Worm (Caenorhabditis elegans) whole organism, L2 larva: Measurements from ENCODE around the gene cup-14.

Source experiments
- C34F6.9 ChIP-seq: fragments of 150-350 bp; optimal IDR thresholded peaks from 2 replicates; lab custom pipeline; 2014; ENCODE audit warnings: missing biosample characterization, missing genetic modification characterization
- F13H6.1 ChIP-seq: sonication (generic microtip); optimal IDR thresholded peaks from 2 replicates; lab custom pipeline; 2016; ENCODE audit warnings: missing genetic modification characterization, missing compliant biosample characterization
- R02D3.7 ChIP-seq: fragments of 150-350 bp; optimal IDR thresholded peaks from 2 replicates; lab custom pipeline; 2014; ENCODE audit warnings: missing biosample characterization, missing genetic modification characterization
- Y55F3AM.14 ChIP-seq: fragments of 200-800 bp; sonication (Bioruptor generic); optimal IDR thresholded peaks from 2 replicates; lab custom pipeline; 2018; ENCODE audit warnings: mild to moderate bottlenecking, missing genetic modification characterization, missing compliant biosample characterization
- ZK546.5 ChIP-seq: sonication (generic microtip); optimal IDR thresholded peaks from 2 replicates; lab custom pipeline; 2017; ENCODE audit warnings: missing biosample characterization, missing genetic modification characterization
- alr-1 ChIP-seq: fragments of 150-350 bp; optimal IDR thresholded peaks from 2 replicates; lab custom pipeline; 2014; ENCODE audit warnings: missing biosample characterization, missing genetic modification characterization
- aly-2 ChIP-seq: fragments of 150-350 bp; optimal IDR thresholded peaks from 2 replicates; lab custom pipeline; 2014; ENCODE audit warnings: missing biosample characterization, missing genetic modification characterization
- ama-1 ChIP-seq: fragments of 150-350 bp; optimal IDR thresholded peaks from 2 replicates; lab custom pipeline; 2018; ENCODE audit warnings: inconsistent platforms
- blmp-1 ChIP-seq: sonication (generic microtip); optimal IDR thresholded peaks from 2 replicates; lab custom pipeline; 2017; ENCODE audit warnings: missing genetic modification characterization, mild to moderate bottlenecking, missing compliant biosample characterization, antibody characterized with exemption, moderate library complexity; ENCODE audit not compliant: insufficient read depth
- ceh-16 ChIP-seq: fragments of 150-350 bp; optimal IDR thresholded peaks from 2 replicates; lab custom pipeline; 2014; ENCODE audit warnings: missing biosample characterization, missing genetic modification characterization
- ceh-82 ChIP-seq: fragments of 150-350 bp; optimal IDR thresholded peaks from 2 replicates; lab custom pipeline; 2014; ENCODE audit warnings: missing biosample characterization, missing genetic modification characterization
- crh-2 ChIP-seq: sonication (generic microtip); optimal IDR thresholded peaks from 2 replicates; lab custom pipeline; 2017; ENCODE audit warnings: missing biosample characterization, missing genetic modification characterization
- dmd-4 ChIP-seq: sonication (generic microtip); optimal IDR thresholded peaks from 2 replicates; lab custom pipeline; 2017; ENCODE audit warnings: missing biosample characterization, missing genetic modification characterization
- egl-27 ChIP-seq: sonication (generic microtip); optimal IDR thresholded peaks from 3 replicates; lab custom pipeline; 2017; ENCODE audit warnings: missing biosample characterization, missing genetic modification reagents, missing genetic modification characterization
- fos-1 ChIP-seq: fragments of 150-350 bp; optimal IDR thresholded peaks from 2 replicates; lab custom pipeline; 2014; ENCODE audit warnings: missing biosample characterization, missing genetic modification characterization
- gmeb-1 ChIP-seq: fragments of 150-350 bp; optimal IDR thresholded peaks from 2 replicates; lab custom pipeline; 2014; ENCODE audit warnings: missing biosample characterization, missing genetic modification characterization
- lin-11 ChIP-seq: fragments of 150-350 bp; sonication (generic microtip); optimal IDR thresholded peaks from 2 replicates; lab custom pipeline; 2014; ENCODE audit warnings: missing biosample characterization, missing genetic modification characterization, inconsistent platforms, mixed read lengths
- lin-13 ChIP-seq: fragments of 150-350 bp; optimal IDR thresholded peaks from 2 replicates; lab custom pipeline; 2014; ENCODE audit warnings: missing biosample characterization, missing genetic modification reagents, missing genetic modification characterization
- mab-5 ChIP-seq: fragments of 150-350 bp; optimal IDR thresholded peaks from 2 replicates; lab custom pipeline; 2014; ENCODE audit warnings: missing biosample characterization, missing genetic modification characterization
- mbf-1 ChIP-seq: sonication (generic microtip); optimal IDR thresholded peaks from 2 replicates; lab custom pipeline; 2017; ENCODE audit warnings: missing biosample characterization, missing genetic modification characterization
- mdl-1 ChIP-seq, 2 experiments: fragments of 150-350 bp in 1 of 2; sonication (generic microtip) in 1 of 2; optimal IDR thresholded peaks; 2 replicates each; lab custom pipeline; 2017; ENCODE audit warnings: missing biosample characterization in 2 of 2, missing genetic modification characterization in 2 of 2
- nhr-10 ChIP-seq: sonication (generic microtip); optimal IDR thresholded peaks from 2 replicates; lab custom pipeline; 2017; ENCODE audit warnings: missing biosample characterization, missing genetic modification characterization
- nhr-129 ChIP-seq: fragments of 150-350 bp; optimal IDR thresholded peaks from 2 replicates; lab custom pipeline; 2014; ENCODE audit warnings: missing biosample characterization, missing genetic modification characterization
- nhr-23 ChIP-seq: fragments of 150-350 bp; optimal IDR thresholded peaks from 2 replicates; lab custom pipeline; 2014; ENCODE audit warnings: missing biosample characterization, missing genetic modification reagents, missing genetic modification characterization
- nhr-237 ChIP-seq: fragments of 150-350 bp; optimal IDR thresholded peaks from 2 replicates; lab custom pipeline; 2014; ENCODE audit warnings: missing biosample characterization, missing genetic modification characterization
- nhr-25 ChIP-seq: fragments of 150-350 bp; sonication (generic microtip); optimal IDR thresholded peaks from 3 replicates; lab custom pipeline; 2014; ENCODE audit warnings: missing biosample characterization, missing genetic modification characterization
- nhr-6 ChIP-seq: fragments of 150-350 bp; optimal IDR thresholded peaks from 2 replicates; lab custom pipeline; 2014; ENCODE audit warnings: missing biosample characterization, missing genetic modification characterization
- nhr-77 ChIP-seq: fragments of 150-350 bp; optimal IDR thresholded peaks from 2 replicates; lab custom pipeline; 2014; ENCODE audit warnings: missing biosample characterization, missing genetic modification characterization
- peb-1 ChIP-seq: fragments of 150-350 bp; optimal IDR thresholded peaks from 2 replicates; lab custom pipeline; 2014; ENCODE audit warnings: missing biosample characterization, missing genetic modification characterization
- sma-3 ChIP-seq: sonication (generic microtip); optimal IDR thresholded peaks from 2 replicates; lab custom pipeline; 2016; ENCODE audit warnings: missing genetic modification reagents, missing genetic modification characterization, missing compliant biosample characterization
- sma-9 ChIP-seq, 2 experiments: fragments of 150-350 bp in 1 of 2; sonication (generic microtip) in 1 of 2; optimal IDR thresholded peaks; 2 replicates each; lab custom pipeline; 2014 to 2016; ENCODE audit warnings: missing genetic modification characterization in 2 of 2, mild to moderate bottlenecking in 1 of 2, missing biosample characterization in 1 of 2, missing compliant biosample characterization in 1 of 2, missing genetic modification reagents in 1 of 2, moderate library complexity in 1 of 2
- snpc-4 ChIP-seq: fragments of 150-350 bp; optimal IDR thresholded peaks from 2 replicates; lab custom pipeline; 2014; ENCODE audit warnings: missing biosample characterization, missing genetic modification characterization
- unc-39 ChIP-seq: fragments of 150-350 bp; optimal IDR thresholded peaks from 2 replicates; lab custom pipeline; 2014; ENCODE audit warnings: missing biosample characterization, missing genetic modification characterization
- unc-62 ChIP-seq: fragments of 150-350 bp; optimal IDR thresholded peaks from 2 replicates; lab custom pipeline; 2014; ENCODE audit warnings: missing biosample characterization, missing genetic modification reagents, missing genetic modification characterization
- ztf-1 ChIP-seq: fragments of 200-800 bp; sonication (Bioruptor generic); conservative IDR thresholded peaks from 2 replicates; pipeline ENCODE4 v1.3.6; 2022; ENCODE audit warnings: missing genetic modification characterization, missing compliant biosample characterization
- ztf-4 ChIP-seq: fragments of 150-350 bp; optimal IDR thresholded peaks from 2 replicates; lab custom pipeline; 2014; ENCODE audit warnings: missing biosample characterization, missing genetic modification characterization

The cup-14 gene

DNA sequence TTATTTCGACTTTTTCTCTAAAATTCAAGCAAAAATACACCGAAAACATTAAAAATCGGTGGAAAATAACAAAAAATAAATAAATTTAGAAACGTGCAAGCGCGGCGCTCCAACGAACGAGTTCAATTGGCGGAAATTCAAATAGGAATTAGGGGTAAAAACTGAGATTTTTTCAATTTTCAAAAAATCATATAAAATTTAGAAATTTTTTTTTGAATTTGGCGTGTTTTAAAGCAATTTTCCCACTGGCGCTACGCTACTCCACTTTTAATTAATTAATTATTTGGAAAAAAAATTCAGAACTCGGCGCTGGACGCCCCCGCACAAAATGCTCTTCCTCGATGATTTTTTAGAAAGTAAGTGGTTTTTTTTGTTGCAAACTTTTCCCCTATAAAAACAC is 3.7 kb upstream of the cup-14 start, which contains the start of gene ing-3:
Gene ing-3, plus strand, starts transcription at position 301 of the 400 bp plus-strand sequence.
- TF ChIP-seq nhr-25 (tag; lab: Kevin White, UChicago), result no peak
- TF ChIP-seq R02D3.7 (tag; lab: Kevin White, UChicago), result no peak
- TF ChIP-seq nhr-77 (tag; lab: Kevin White, UChicago), result no peak
- TF ChIP-seq unc-39 (tag; lab: Kevin White, UChicago), result no peak
- TF ChIP-seq sma-9 (GFP tag; optimal IDR thresholded peaks at IDR 0.05; lab: Kevin White, UChicago), result no peak
- no peak for TF ChIP-seq sma-9 (tag; optimal IDR thresholded peaks at IDR 0.05; lab: Kevin White, UChicago)
- no peak for TF ChIP-seq nhr-10 (tag; lab: Kevin White, UChicago)
- no peak for TF ChIP-seq ama-1 (lab: Kevin White, UChicago)
- TF ChIP-seq gmeb-1 (tag; lab: Kevin White, UChicago), result no peak
- TF ChIP-seq nhr-23 (tag; lab: Kevin White, UChicago), result no peak

DNA sequence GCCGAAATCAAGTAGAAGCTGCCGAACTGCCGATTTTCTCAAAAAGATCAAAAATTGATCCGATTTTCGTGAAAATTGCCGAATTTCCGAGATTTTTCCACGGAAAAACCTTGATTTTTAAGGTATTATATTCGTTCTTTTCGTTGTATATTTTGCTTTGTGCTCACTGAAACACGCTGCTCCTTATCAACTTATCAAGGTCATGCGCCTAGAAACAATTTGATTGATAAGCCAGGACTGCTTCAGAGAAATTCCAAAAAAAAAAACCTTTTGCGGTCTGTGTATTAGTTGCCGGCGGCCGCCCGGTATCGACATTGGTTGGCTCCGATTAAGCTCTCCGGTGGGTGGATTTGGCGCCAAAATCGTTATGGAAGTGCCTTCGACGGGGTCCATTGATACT is 9.6 kb downstream of the cup-14 start:
- TF ChIP-seq fos-1 (tag; lab: Kevin White, UChicago) (peak; percentile 37), nhr-23 (tag; lab: Kevin White, UChicago) (no peak)

DNA sequence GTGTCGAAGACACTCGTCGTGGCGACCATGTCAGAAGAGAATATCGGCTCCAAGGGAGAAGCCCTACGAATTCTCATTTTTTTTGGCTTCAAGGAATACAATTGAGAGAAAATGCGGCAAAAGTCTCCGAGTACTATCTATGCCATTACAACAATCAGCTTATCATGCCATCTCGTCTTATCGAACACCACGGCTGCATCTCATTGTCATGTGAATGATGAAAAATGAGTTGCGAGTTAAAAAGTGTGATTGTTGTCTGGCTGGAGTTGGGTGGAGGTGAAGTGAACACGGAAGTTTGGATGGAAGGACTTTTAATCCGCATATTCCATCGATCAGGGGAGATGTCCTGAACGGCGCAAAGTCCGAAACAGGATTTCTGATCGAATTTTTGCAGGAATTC is 11.1 kb downstream of the cup-14 start:
- TF ChIP-seq gmeb-1 (tag; lab: Kevin White, UChicago) (no peak), dmd-4 (no peak), peb-1 (no peak), nhr-25 (tag; lab: Kevin White, UChicago) (no peak), ceh-16 (tag; lab: Kevin White, UChicago) (no peak), mdl-1 (tag; optimal IDR thresholded peaks at IDR 0.05; lab: Kevin White, UChicago) (no peak), ama-1 (lab: Kevin White, UChicago) (no peak), nhr-10 (tag; lab: Kevin White, UChicago) (no peak), mab-5 (no peak), ztf-1 (GFP tag; lab: Robert Waterston, UW) (no peak), nhr-129 (tag; lab: Kevin White, UChicago) (no peak), aly-2 (tag; lab: Kevin White, UChicago) (no peak), fos-1 (tag; lab: Kevin White, UChicago) (peak; percentile 86), crh-2 (tag; lab: Kevin White, UChicago) (peak; percentile 24), snpc-4 (tag; lab: Kevin White, UChicago) (no peak), egl-27 (tag; lab: Kevin White, UChicago) (no peak)

DNA sequence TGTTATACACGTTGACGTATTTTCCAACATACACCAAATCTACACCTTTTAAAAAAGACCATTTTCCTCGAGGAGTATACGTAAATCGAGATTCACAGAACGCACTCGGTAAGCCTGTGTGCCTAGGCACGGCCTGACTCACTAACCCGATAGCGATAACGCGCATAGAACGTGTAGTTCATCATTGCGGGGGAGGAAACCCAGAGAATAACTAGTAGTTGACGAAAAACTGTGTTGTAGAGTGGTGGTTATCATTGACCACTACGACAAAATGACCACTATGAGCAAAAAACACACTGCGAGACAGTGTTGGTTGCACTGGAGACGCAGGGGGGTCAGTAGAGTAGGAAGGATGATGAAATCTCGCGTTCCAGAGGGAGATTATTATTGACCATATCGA is 12.2 kb downstream of the cup-14 start:
- TF ChIP-seq R02D3.7 (tag; lab: Kevin White, UChicago) (no peak), fos-1 (tag; lab: Kevin White, UChicago) (peak; percentile 57)

DNA sequence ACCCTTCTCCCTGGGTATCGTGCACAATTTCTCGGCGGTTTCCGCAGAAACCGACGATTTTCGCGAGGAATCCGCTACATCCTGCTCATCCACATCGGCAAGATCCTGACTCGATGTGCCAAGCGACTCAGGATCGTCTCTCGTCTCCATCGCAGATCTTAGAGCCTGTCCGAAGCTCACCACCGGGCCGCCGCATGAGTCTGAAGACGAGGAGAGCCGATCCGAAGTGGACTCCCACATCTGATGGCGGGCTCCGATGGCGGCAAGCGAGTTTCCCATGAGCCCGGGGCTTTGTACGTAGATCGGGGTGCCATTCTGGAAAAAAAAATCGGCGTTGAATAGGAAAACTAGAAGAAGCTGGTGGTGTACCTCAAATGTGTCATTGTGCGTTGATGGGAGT is 13.7 kb downstream of the cup-14 start:
- TF ChIP-seq egl-27 (tag; lab: Kevin White, UChicago) (no peak), sma-3 (no peak), nhr-77 (tag; lab: Kevin White, UChicago) (no peak), ZK546.5 (tag; lab: Kevin White, UChicago) (no peak), ceh-82 (tag; lab: Kevin White, UChicago) (no peak), Y55F3AM.14 (GFP tag; lab: Kevin White, UChicago) (no peak), C34F6.9 (tag; lab: Kevin White, UChicago) (no peak), dmd-4 (no peak), lin-13 (no peak), snpc-4 (tag; lab: Kevin White, UChicago) (no peak), nhr-237 (tag; lab: Kevin White, UChicago) (no peak), nhr-129 (tag; lab: Kevin White, UChicago) (no peak), crh-2 (tag; lab: Kevin White, UChicago) (no peak), nhr-25 (tag; lab: Kevin White, UChicago) (no peak)
- TF ChIP-seq, all 48 proteins: peak for 0

DNA sequence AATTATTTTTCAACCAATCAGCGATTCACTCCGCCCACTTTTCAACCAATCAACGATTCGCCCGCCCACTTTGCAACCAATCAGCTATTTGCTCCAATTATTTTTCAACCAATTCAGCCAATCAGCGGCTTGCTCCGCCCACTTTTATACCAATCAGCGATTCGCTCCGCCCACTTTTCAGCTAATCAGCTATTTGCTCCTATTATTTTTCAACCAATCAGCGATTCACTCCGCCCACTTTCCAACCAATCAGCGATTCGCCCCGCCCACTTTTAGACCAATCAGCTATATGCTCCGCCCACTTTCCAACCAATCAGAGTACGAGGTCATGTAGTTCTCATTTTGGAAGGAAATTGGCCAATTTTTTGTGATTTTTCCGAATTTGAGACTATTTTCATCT is 16.7 kb downstream of the cup-14 start:
- TF ChIP-seq dmd-4 (no peak), nhr-25 (tag; lab: Kevin White, UChicago) (no peak), F13H6.1 (tag; lab: Kevin White, UChicago) (no peak), lin-13 (no peak), lin-11 (no peak), mbf-1 (no peak), crh-2 (tag; lab: Kevin White, UChicago) (no peak), ceh-16 (tag; lab: Kevin White, UChicago) (no peak), ztf-4 (no peak), alr-1 (tag; lab: Kevin White, UChicago) (no peak), nhr-237 (tag; lab: Kevin White, UChicago) (no peak), Y55F3AM.14 (GFP tag; lab: Kevin White, UChicago) (no peak), ZK546.5 (tag; lab: Kevin White, UChicago) (no peak), nhr-23 (tag; lab: Kevin White, UChicago) (no peak), unc-62 (no peak), aly-2 (tag; lab: Kevin White, UChicago) (no peak), nhr-6 (tag; lab: Kevin White, UChicago) (no peak), nhr-10 (tag; lab: Kevin White, UChicago) (no peak), blmp-1 (tag; lab: Kevin White, UChicago) (no peak), ztf-1 (GFP tag; lab: Robert Waterston, UW) (no peak)
- TF ChIP-seq, all 48 proteins: peak for 0
